Fruit fly (Drosophila melanogaster): ENCODE data around the gene bam.

bam gene

dm6 chr3R:25258628-25259240, 13.8 kb upstream of the bam start, which contains the start of gene CG11857 (continued):
- peak; percentile 99 for TF ChIP-seq HmgZ (tag; optimal IDR thresholded peaks at IDR 0.05)
- TF ChIP-seq salm (tag; optimal IDR thresholded peaks at IDR 0.05): peak; percentile 88
- TF ChIP-seq Antp (GFP tag; optimal IDR thresholded peaks at IDR 0.05): peak; percentile 97
- TF ChIP-seq Atf-2 (GFP tag; optimal IDR thresholded peaks at IDR 0.05): peak; percentile 97
- TF ChIP-seq CG9727 (GFP tag; optimal IDR thresholded peaks at IDR 0.05): peak; percentile 98
- TF ChIP-seq Kr (GFP tag; optimal IDR thresholded peaks at IDR 0.05): peak; percentile 21
- peak; percentile 95 for TF ChIP-seq mirr (GFP tag; optimal IDR thresholded peaks at IDR 0.05)
- peak; percentile 97 for TF ChIP-seq CG10462 (GFP tag; optimal IDR thresholded peaks at IDR 0.05)
- peak; percentile 82 for TF ChIP-seq CG4707 (GFP tag; optimal IDR thresholded peaks at IDR 0.05)
- TF ChIP-seq lbe (GFP tag; optimal IDR thresholded peaks at IDR 0.05): peak; percentile 96
- TF ChIP-seq Xbp1 (GFP tag; optimal IDR thresholded peaks at IDR 0.05): peak; percentile 100
- TF ChIP-seq pita (GFP tag; optimal IDR thresholded peaks at IDR 0.05): no peak
- TF ChIP-seq CG1603 (tag; optimal IDR thresholded peaks at IDR 0.05): peak; percentile 97
- TF ChIP-seq twi (tag; optimal IDR thresholded peaks at IDR 0.05): peak; percentile 96
- peak; percentile 99 for TF ChIP-seq vfl (GFP tag; optimal IDR thresholded peaks at IDR 0.05)
- TF ChIP-seq tx (GFP tag; optimal IDR thresholded peaks at IDR 0.05): peak; percentile 96
- peak; percentile 99 for TF ChIP-seq mam (GFP tag; optimal IDR thresholded peaks at IDR 0.05)
- TF ChIP-seq kay (GFP tag; optimal IDR thresholded peaks at IDR 0.05): peak; percentile 98
- TF ChIP-seq lilli (GFP tag; optimal IDR thresholded peaks at IDR 0.05): peak; percentile 99
- TF ChIP-seq Xrp1 (GFP tag; IDR thresholded peaks at IDR 0.05): peak; percentile 99
- peak; percentile 95 for TF ChIP-seq CG1792 (GFP tag; optimal IDR thresholded peaks at IDR 0.05)
- peak; percentile 94 for TF ChIP-seq CG17385 (GFP tag; optimal IDR thresholded peaks at IDR 0.05)
- peak; percentile 97 for TF ChIP-seq Awh (GFP tag; IDR thresholded peaks at IDR 0.05)
- peak; percentile 81 for TF ChIP-seq CG10274 (GFP tag; optimal IDR thresholded peaks at IDR 0.05)
- peak; percentile 99 for TF ChIP-seq ci (GFP tag; IDR thresholded peaks at IDR 0.05)
- TF ChIP-seq CG11560 (tag; IDR thresholded peaks at IDR 0.05): peak; percentile 93
- peak; percentile 95 for TF ChIP-seq corto (GFP tag; optimal IDR thresholded peaks at IDR 0.05)
- peak; percentile 99 for TF ChIP-seq CG17328 (GFP tag; IDR thresholded peaks at IDR 0.05)
- no peak for TF ChIP-seq Tbp (GFP tag; optimal IDR thresholded peaks at IDR 0.05)
- peak; percentile 96 for TF ChIP-seq Nf-YA (GFP tag; IDR thresholded peaks at IDR 0.05)
- TF ChIP-seq da (GFP tag; optimal IDR thresholded peaks at IDR 0.05): peak; percentile 95
- TF ChIP-seq dmrt11E (tag; optimal IDR thresholded peaks at IDR 0.05): peak; percentile 98
- peak; percentile 84 for TF ChIP-seq ash1 (GFP tag; optimal IDR thresholded peaks at IDR 0.05)
- TF ChIP-seq cas (GFP tag; IDR thresholded peaks at IDR 0.05): peak; percentile 98
- peak; percentile 96 for TF ChIP-seq Hmx (GFP tag; optimal IDR thresholded peaks at IDR 0.05)
- no peak for TF ChIP-seq lov (optimal IDR thresholded peaks at IDR 0.05)
- TF ChIP-seq lov (GFP tag; IDR thresholded peaks at IDR 0.05): peak; percentile 98
- peak; percentile 100 for TF ChIP-seq CG9932 (GFP tag; IDR thresholded peaks at IDR 0.05)
- peak; percentile 95 for TF ChIP-seq nerfin-1 (tag; optimal IDR thresholded peaks at IDR 0.05)
- peak; percentile 81 for TF ChIP-seq Dref (GFP tag; IDR thresholded peaks at IDR 0.05)
- TF ChIP-seq CG2116 (GFP tag; optimal IDR thresholded peaks at IDR 0.05): peak; percentile 94
- no peak for TF ChIP-seq br (optimal IDR thresholded peaks at IDR 0.05)
- TF ChIP-seq sna (GFP tag; IDR thresholded peaks at IDR 0.05; ENCODE audit: partially characterized antibody): peak; percentile 100
- peak; percentile 98 for TF ChIP-seq ems (GFP tag; optimal IDR thresholded peaks at IDR 0.05)
- peak; percentile 99 for TF ChIP-seq ase (GFP tag; IDR thresholded peaks at IDR 0.05)
- peak; percentile 98 for TF ChIP-seq CG2712 (tag; optimal IDR thresholded peaks at IDR 0.05)
- TF ChIP-seq D (optimal IDR thresholded peaks at IDR 0.05): no peak
- TF ChIP-seq D (GFP tag; optimal IDR thresholded peaks at IDR 0.05): peak; percentile 96
- peak; percentile 95 for TF ChIP-seq dati (GFP tag; IDR thresholded peaks at IDR 0.05)
- TF ChIP-seq GATAe (GFP tag; conservative IDR thresholded peaks at IDR 0.05): peak; percentile 97
- TF ChIP-seq Ada2b (GFP tag; IDR thresholded peaks at IDR 0.05): peak; percentile 98
- TF ChIP-seq repo (GFP tag; optimal IDR thresholded peaks at IDR 0.05): peak; percentile 95
